Fruit fly (Drosophila melanogaster) Kc167 (cell line): ENCODE results near the gene Hsp27.

Experiments used
- Myc ChIP-seq: fragments of >200 bp; optimal IDR thresholded peaks from 2 replicates; lab custom pipeline; 2017; ENCODE audit warnings: missing external identifiers
- Sin3A ChIP-seq: fragments of >200 bp; optimal IDR thresholded peaks from 2 replicates; lab custom pipeline; 2018; ENCODE audit warnings: missing external identifiers
- h ChIP-seq: fragments of >200 bp; optimal IDR thresholded peaks from 3 replicates; lab custom pipeline; 2018; ENCODE audit warnings: missing external identifiers
- insv ChIP-seq: fragments of >200 bp; optimal IDR thresholded peaks from 3 replicates; lab custom pipeline; 2018; ENCODE audit warnings: missing external identifiers
- psq ChIP-seq: fragments of >200 bp; optimal IDR thresholded peaks from 2 replicates; lab custom pipeline; 2017; ENCODE audit warnings: missing external identifiers
- ttk ChIP-seq: sonication (Bioruptor generic); optimal IDR thresholded peaks from 2 replicates; lab custom pipeline; 2017; ENCODE audit warnings: missing external identifiers

The Hsp27 gene

dm6 chr3L:9357830-9358712, 25.8 kb upstream of the Hsp27 start:
- TF ChIP-seq insv (lab: Kevin White, UChicago), result no peak
- TF ChIP-seq Sin3A (lab: Kevin White, UChicago), result no peak

- TF ChIP-seq ttk (no peak), Myc (lab: Kevin White, UChicago) (no peak), h (lab: Kevin White, UChicago) (no peak), insv (lab: Kevin White, UChicago) (no peak), Sin3A (lab: Kevin White, UChicago) (no peak), psq (no peak)
Measured at dm6 chr3L:9358713-9359040, 25.2 kb upstream of the Hsp27 start, which contains the start of the genes UGP and Svip. Gene UGP (minus strand): TSS chr3L:9358935. Gene Svip (plus strand): TSS chr3L:9358999.

dm6 chr3L:9360217-9360692, 23.6 kb upstream of the Hsp27 start, which contains the start of gene Pdxk:
Gene Pdxk (plus strand): TSS chr3L:9360316.
- TF ChIP-seq h (lab: Kevin White, UChicago) (no peak), ttk (no peak), psq (no peak), Sin3A (lab: Kevin White, UChicago) (no peak), insv (lab: Kevin White, UChicago) (no peak), Myc (lab: Kevin White, UChicago) (no peak)

- TF ChIP-seq Sin3A (lab: Kevin White, UChicago), result no peak
- no peak for TF ChIP-seq insv (lab: Kevin White, UChicago)
- TF ChIP-seq Myc (lab: Kevin White, UChicago), result no peak
- no peak for TF ChIP-seq psq
- no peak for TF ChIP-seq h (lab: Kevin White, UChicago)
- no peak for TF ChIP-seq ttk
Measured at dm6 chr3L:9361894-9362293, 22.0 kb upstream of the Hsp27 start, which contains the start of gene CG34456. Gene CG34456 (plus strand): TSS chr3L:9362108.

dm6 chr3L:9364131-9364530, 19.7 kb upstream of the Hsp27 start, which contains the start of gene mRRF1:
Gene mRRF1 (plus strand): TSS chr3L:9364350.
- no peak for TF ChIP-seq insv (lab: Kevin White, UChicago)
- no peak for TF ChIP-seq ttk
- no peak for TF ChIP-seq psq

dm6 chr3L:9366850-9367430, 16.9 kb upstream of the Hsp27 start, which contains the start of the genes Klp67A and CG4452:
Gene Klp67A (minus strand): TSS chr3L:9367046.
Gene CG4452 (plus strand): TSS chr3L:9367377.
- TF ChIP-seq insv (lab: Kevin White, UChicago) (no peak), psq (peak; percentile 70)

- TF ChIP-seq insv (lab: Kevin White, UChicago) (no peak), Sin3A (lab: Kevin White, UChicago) (no peak), ttk (no peak), h (lab: Kevin White, UChicago) (no peak)
Measured at dm6 chr3L:9367431-9367867, 16.4 kb upstream of the Hsp27 start.

- TF ChIP-seq Myc (lab: Kevin White, UChicago), result no peak
- no peak for TF ChIP-seq Sin3A (lab: Kevin White, UChicago)
- no peak for TF ChIP-seq insv (lab: Kevin White, UChicago)
- TF ChIP-seq psq, result no peak
- no peak for TF ChIP-seq ttk
- TF ChIP-seq h (lab: Kevin White, UChicago), result no peak
Measured at dm6 chr3L:9368665-9369064, 15.2 kb upstream of the Hsp27 start.

dm6 chr3L:9370907-9371365, 12.9 kb upstream of the Hsp27 start, which contains the start of gene Fdx1:
Gene Fdx1 (minus strand): TSS chr3L:9371238.
- TF ChIP-seq h (lab: Kevin White, UChicago) (no peak), Sin3A (lab: Kevin White, UChicago) (no peak), psq (no peak)

dm6 chr3L:9372278-9372975, 11.4 kb upstream of the Hsp27 start, which contains the start of the genes Hsp67Bc, CG4456 and Hsp22:
Gene Hsp67Bc (minus strand): TSS chr3L:9372497.
Gene CG4456 (plus strand): TSS chr3L:9372722.
Gene Hsp22 (plus strand): TSS chr3L:9372931.
- no peak for TF ChIP-seq ttk
- no peak for TF ChIP-seq Sin3A (lab: Kevin White, UChicago)
- TF ChIP-seq insv (lab: Kevin White, UChicago), result no peak
- no peak for TF ChIP-seq h (lab: Kevin White, UChicago)
- TF ChIP-seq Myc (lab: Kevin White, UChicago), result no peak
- TF ChIP-seq psq, result no peak

dm6 chr3L:9373374-9374004, 10.4 kb upstream of the Hsp27 start:
- TF ChIP-seq insv (lab: Kevin White, UChicago), result no peak
- TF ChIP-seq h (lab: Kevin White, UChicago), result no peak
- TF ChIP-seq Sin3A (lab: Kevin White, UChicago), result no peak
- no peak for TF ChIP-seq Myc (lab: Kevin White, UChicago)
- no peak for TF ChIP-seq psq
- TF ChIP-seq ttk, result no peak
